Worm (Caenorhabditis elegans): ENCODE data around the gene fipr-20.
A peak's percentile ranks its signal among the peaks of the same experiment; 100 is the strongest.

Gene fipr-20

ce11 chrIII:7498346-7498745 lies 36.2 kb upstream of the fipr-20 start (continued):
- TF ChIP-seq nhr-102 (tag; optimal IDR thresholded peaks at IDR 0.05) (peak; percentile 64), hif-1 (tag; optimal IDR thresholded peaks at IDR 0.05) (peak in 1 of 2 experiments; percentile 66), ceh-82 (tag; optimal IDR thresholded peaks at IDR 0.05) (no peak)

ce11 chrIII:7497782-7498266 lies 35.6 kb upstream of the fipr-20 start, which contains the start of gene cgh-1:
Gene cgh-1 (minus strand): TSS chrIII:7497832.
- TF ChIP-seq snpc-1.2 (GFP tag; IDR thresholded peaks at IDR 0.05): peak; percentile 58; the same call in 1 of the 2 replicates
- no peak for TF ChIP-seq nhr-10 (tag; optimal IDR thresholded peaks at IDR 0.05)
- TF ChIP-seq madf-9 (GFP tag; conservative IDR thresholded peaks at IDR 0.05): no peak
- TF ChIP-seq unc-62 (GFP tag; optimal IDR thresholded peaks at IDR 0.05 in 1 of 2): peak in 1 of 2 experiments; percentile 69
- no peak for TF ChIP-seq unc-62 (tag; optimal IDR thresholded peaks at IDR 0.05)
- TF ChIP-seq mes-2 (tag; optimal IDR thresholded peaks at IDR 0.05; ENCODE audit: poor library complexity, severe bottlenecking): peak; percentile 28
- TF ChIP-seq pqm-1 (tag; optimal IDR thresholded peaks at IDR 0.05): no peak
- peak; percentile 30; the same call in 1 of the 2 replicates for TF ChIP-seq ctbp-1 (GFP tag; IDR thresholded peaks at IDR 0.05)
- TF ChIP-seq vab-7 (GFP tag; IDR thresholded peaks at IDR 0.05): 0 out of 2 replicates have a peak, but pooled peaks have one; percentile 14
- TF ChIP-seq unc-39 (tag; optimal IDR thresholded peaks at IDR 0.05): no peak
- no peak for TF ChIP-seq fos-1 (tag; optimal IDR thresholded peaks at IDR 0.05)
- TF ChIP-seq nhr-41 (GFP tag; IDR thresholded peaks at IDR 0.05): 0 out of 2 replicates have a peak, but pooled peaks have one; percentile 4
- no peak for TF ChIP-seq snpc-4 (tag; optimal IDR thresholded peaks at IDR 0.05)
- no peak for TF ChIP-seq spr-1 (tag; optimal IDR thresholded peaks at IDR 0.05)
- TF ChIP-seq ztf-11 (tag; optimal IDR thresholded peaks at IDR 0.05): no peak
- no peak for TF ChIP-seq jun-1 (tag; optimal IDR thresholded peaks at IDR 0.05)

ce11 chrIII:7495616-7496146 lies 33.5 kb upstream of the fipr-20 start:
- TF ChIP-seq ctbp-1 (GFP tag; IDR thresholded peaks at IDR 0.05) (0 out of 2 replicates have a peak, but pooled peaks have one; percentile 16), snpc-1.2 (GFP tag; IDR thresholded peaks at IDR 0.05) (0 out of 2 replicates have a peak, but pooled peaks have one; percentile 38), pha-4 (GFP tag; IDR thresholded peaks at IDR 0.05) (peak; percentile 27; the same call in 1 of the 2 replicates), pha-4 (tag; optimal IDR thresholded peaks at IDR 0.05) (no peak), unc-39 (tag; optimal IDR thresholded peaks at IDR 0.05) (no peak), lin-38 (GFP tag; IDR thresholded peaks at IDR 0.05) (peak; percentile 35; the same call in 1 of the 2 replicates), nhr-41 (GFP tag; IDR thresholded peaks at IDR 0.05) (0 out of 2 replicates have a peak, but pooled peaks have one; percentile 5), arid-1 (GFP tag; conservative IDR thresholded peaks at IDR 0.05) (peak; percentile 38; the same call in 1 of the 2 replicates), ceh-62 (tag; optimal IDR thresholded peaks at IDR 0.05) (no peak), daf-19 (GFP tag; conservative IDR thresholded peaks at IDR 0.05) (peak; percentile 64; the same call in 1 of the 2 replicates), dmd-6 (GFP tag; IDR thresholded peaks at IDR 0.05) (no peak), php-3 (GFP tag; IDR thresholded peaks at IDR 0.05) (0 out of 2 replicates have a peak, but pooled peaks have one; percentile 5), fkh-10 (GFP tag; optimal IDR thresholded peaks at IDR 0.05) (no peak), madf-5 (GFP tag; IDR thresholded peaks at IDR 0.05) (peak in 1 of 2 experiments; percentile 4; a peak in 2 of 4 replicates), Y75B8A.6 (GFP tag; IDR thresholded peaks at IDR 0.05) (no peak), ztf-11 (tag; optimal IDR thresholded peaks at IDR 0.05) (no peak), pqm-1 (tag; optimal IDR thresholded peaks at IDR 0.05) (no peak)

ce11 chrIII:7494850-7495314 lies 32.7 kb upstream of the fipr-20 start:
- TF ChIP-seq cey-2 (tag; optimal IDR thresholded peaks at IDR 0.05; ENCODE audit: borderline replicate concordance, insufficient read depth): no peak
- peak; percentile 91 for TF ChIP-seq Y105C5A.15 (GFP tag; IDR thresholded peaks at IDR 0.05)
- TF ChIP-seq F10B5.3 (tag; optimal IDR thresholded peaks at IDR 0.05): no peak
- peak; percentile 49; the same call in 1 of the 2 replicates for TF ChIP-seq ctbp-1 (GFP tag; IDR thresholded peaks at IDR 0.05)
- no peak for TF ChIP-seq jun-1 (tag; optimal IDR thresholded peaks at IDR 0.05)
- TF ChIP-seq zip-2 (tag; optimal IDR thresholded peaks at IDR 0.05): peak; percentile 24
- TF ChIP-seq daf-16 (GFP tag; optimal IDR thresholded peaks at IDR 0.05): peak in 1 of 2 experiments; percentile 58
- peak; percentile 9 for TF ChIP-seq daf-16 (tag; optimal IDR thresholded peaks at IDR 0.05)
- no peak for TF ChIP-seq nhr-28 (tag; optimal IDR thresholded peaks at IDR 0.05)
- TF ChIP-seq aha-1 (tag): peak; percentile 43
- no peak for TF ChIP-seq nhr-237 (tag; optimal IDR thresholded peaks at IDR 0.05)
- peak; percentile 51 for TF ChIP-seq Y5F2A.4 (GFP tag; optimal IDR thresholded peaks at IDR 0.05)
- no peak for TF ChIP-seq T20F7.1 (GFP tag; optimal IDR thresholded peaks at IDR 0.05)
- 0 out of 2 replicates have a peak, but pooled peaks have one; percentile 9 for TF ChIP-seq Y75B8A.6 (GFP tag; IDR thresholded peaks at IDR 0.05)
- TF ChIP-seq ceh-32 (tag; optimal IDR thresholded peaks at IDR 0.05; ENCODE audit: poor library complexity): no peak
- TF ChIP-seq mdl-1 (tag; optimal IDR thresholded peaks at IDR 0.05): no peak
- no peak for TF ChIP-seq fkh-10 (GFP tag; optimal IDR thresholded peaks at IDR 0.05)
- peak; percentile 39 for TF ChIP-seq nhr-25 (tag; optimal IDR thresholded peaks at IDR 0.05; ENCODE audit: borderline replicate concordance, insufficient read depth)

Data from whole organism, L4 larva.